Worm (Caenorhabditis elegans) whole organism, early embryonic: ENCODE data around the gene F55E10.4.

Source experiments
- B0310.2 ChIP-seq: sonication (generic microtip); optimal IDR thresholded peaks from 2 replicates; lab custom pipeline; 2016; ENCODE audit warnings: mild to moderate bottlenecking, missing genetic modification characterization, missing compliant biosample characterization
- F13C5.2 ChIP-seq: sonication (generic microtip); optimal IDR thresholded peaks from 2 replicates; lab custom pipeline; 2017; ENCODE audit warnings: mild to moderate bottlenecking, missing genetic modification characterization, inconsistent platforms, missing compliant biosample characterization
- aly-1 ChIP-seq: sonication (generic microtip); optimal IDR thresholded peaks from 2 replicates; lab custom pipeline; 2016; ENCODE audit warnings: missing genetic modification characterization, missing compliant biosample characterization
- ama-1 ChIP-seq: fragments of 150-350 bp; optimal IDR thresholded peaks from 2 replicates; lab custom pipeline; 2014
- ceh-13 ChIP-seq: fragments of 200-800 bp; sonication (Bioruptor generic); optimal IDR thresholded peaks from 2 replicates; lab custom pipeline; 2018; ENCODE audit warnings: mild to moderate bottlenecking, missing genetic modification characterization, missing compliant biosample characterization
- ceh-36 ChIP-seq: sonication (generic microtip); optimal IDR thresholded peaks from 2 replicates; lab custom pipeline; 2016; ENCODE audit warnings: missing genetic modification characterization, inconsistent platforms, missing compliant biosample characterization
- ets-7 ChIP-seq: sonication (generic microtip); optimal IDR thresholded peaks from 2 replicates; lab custom pipeline; 2016; ENCODE audit warnings: missing genotype, missing genetic modification characterization, missing compliant biosample characterization
- flt-1 ChIP-seq: fragments of 200-800 bp; sonication (Bioruptor generic); IDR thresholded peaks from 2 replicates; pipeline ENCODE4 v1.3.6; 2022; ENCODE audit warnings: missing genetic modification characterization, missing compliant biosample characterization
- hmbx-1 ChIP-seq: sonication (generic microtip); optimal IDR thresholded peaks from 2 replicates; lab custom pipeline; 2016; ENCODE audit warnings: mild to moderate bottlenecking, missing genetic modification characterization, missing compliant biosample characterization
- hmg-4 ChIP-seq: fragments of 200-800 bp; sonication (Bioruptor generic); optimal IDR thresholded peaks from 2 replicates; lab custom pipeline; 2018; ENCODE audit warnings: mild to moderate bottlenecking, missing genetic modification characterization, missing compliant biosample characterization
- hnd-1 ChIP-seq: sonication (generic microtip); optimal IDR thresholded peaks from 2 replicates; lab custom pipeline; 2016; ENCODE audit warnings: missing genetic modification characterization, missing compliant biosample characterization
- pes-1 ChIP-seq: fragments of 200-800 bp; sonication (Bioruptor generic); IDR thresholded peaks from 2 replicates; pipeline ENCODE4 v1.3.6; 2022; ENCODE audit warnings: missing genetic modification reagents, missing genetic modification characterization, missing compliant biosample characterization
- scrt-1 ChIP-seq: fragments of 200-800 bp; sonication (Bioruptor generic); IDR thresholded peaks from 2 replicates; pipeline ENCODE4 v1.3.6; 2022; ENCODE audit warnings: missing genetic modification characterization, missing compliant biosample characterization
- sea-1 ChIP-seq: fragments of 200-800 bp; sonication (Bioruptor generic); conservative IDR thresholded peaks from 2 replicates; pipeline ENCODE4 v1.3.6; 2022; ENCODE audit warnings: missing genetic modification characterization, missing compliant biosample characterization
- tbx-11 ChIP-seq: fragments of 200-800 bp; sonication (Bioruptor generic); IDR thresholded peaks from 2 replicates; pipeline ENCODE4 v1.3.6; 2022; ENCODE audit warnings: missing genetic modification characterization, missing compliant biosample characterization
- tbx-37 ChIP-seq: fragments of 200-800 bp; sonication (Bioruptor generic); conservative IDR thresholded peaks from 2 replicates; pipeline ENCODE4 v1.3.6; 2022; ENCODE audit warnings: missing genetic modification reagents, missing genetic modification characterization, missing compliant biosample characterization
- tra-4 ChIP-seq: sonication (generic microtip); optimal IDR thresholded peaks from 2 replicates; lab custom pipeline; 2017; ENCODE audit warnings: missing genetic modification characterization, missing compliant biosample characterization

Gene F55E10.4

DNA sequence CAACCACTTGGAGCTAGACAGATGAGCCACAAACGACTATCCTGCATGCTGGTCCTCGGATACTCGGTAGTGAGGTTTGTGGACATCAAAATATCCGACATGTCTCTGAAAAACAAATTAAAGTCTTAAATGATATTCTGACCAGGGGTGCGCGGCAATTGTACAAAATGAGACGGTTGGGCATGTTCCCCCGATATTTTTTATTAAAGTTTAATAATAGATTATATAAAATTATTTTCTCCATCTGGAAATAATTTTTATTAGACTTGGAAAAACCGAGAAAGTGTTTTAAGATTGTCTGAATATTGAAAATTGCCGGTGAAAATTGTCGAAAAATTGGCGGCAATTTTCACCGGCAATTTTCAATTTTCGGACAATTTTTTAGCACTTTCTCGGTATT is at the start of gene F55E10.4:
Gene F55E10.4, minus strand, starts transcription at position 101 of the 400 bp plus-strand sequence.
- TF ChIP-seq hmbx-1 (tag; lab: Kevin White, UChicago) (no peak), hnd-1 (tag; lab: Kevin White, UChicago) (no peak), aly-1 (tag; lab: Kevin White, UChicago) (no peak), tbx-11 (GFP tag; lab: Robert Waterston, UW) (no peak), tra-4 (tag; lab: Kevin White, UChicago) (no peak), flt-1 (no peak), sea-1 (GFP tag; lab: Robert Waterston, UW) (no peak), scrt-1 (GFP tag; lab: Robert Waterston, UW) (no peak), tbx-37 (GFP tag; lab: Robert Waterston, UW) (no peak), pes-1 (no peak), B0310.2 (no peak), F13C5.2 (tag; lab: Kevin White, UChicago) (no peak), ceh-13 (GFP tag; lab: Kevin White, UChicago) (no peak), hmg-4 (GFP tag; lab: Kevin White, UChicago) (no peak), ama-1 (lab: Kevin White, UChicago) (no peak), ceh-36 (tag; lab: Kevin White, UChicago) (no peak), ets-7 (no peak)

DNA sequence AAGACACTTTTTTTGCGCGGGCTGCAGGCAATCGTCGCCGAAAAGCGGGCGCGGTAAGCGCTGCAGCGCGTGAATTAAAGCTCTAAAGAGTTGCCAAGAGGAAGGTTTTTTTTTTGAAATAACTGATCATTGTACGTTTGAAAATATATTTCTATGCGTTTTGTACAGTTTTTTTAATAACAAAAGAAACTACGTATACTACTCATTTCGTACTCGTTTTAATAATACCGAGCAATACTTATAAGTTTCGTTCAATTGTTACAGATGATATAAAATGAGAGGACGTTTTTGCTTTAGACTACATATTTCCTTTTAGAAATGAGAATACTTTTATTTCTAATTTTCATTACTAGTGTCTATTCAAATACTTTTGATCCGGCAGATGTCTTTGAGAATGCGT is 44.2 kb upstream of the F55E10.4 start, which contains the start of gene nep-15:
Gene nep-15, plus strand, starts transcription at position 301 of the 400 bp plus-strand sequence.
- no peak for TF ChIP-seq pes-1
- no peak for TF ChIP-seq scrt-1 (GFP tag; lab: Robert Waterston, UW)
- TF ChIP-seq ama-1 (lab: Kevin White, UChicago): no peak
- no peak for TF ChIP-seq aly-1 (tag; lab: Kevin White, UChicago)
- TF ChIP-seq hmbx-1 (tag; lab: Kevin White, UChicago): no peak
- no peak for TF ChIP-seq F13C5.2 (tag; lab: Kevin White, UChicago)
- no peak for TF ChIP-seq ceh-36 (tag; lab: Kevin White, UChicago)
- no peak for TF ChIP-seq flt-1
- TF ChIP-seq hnd-1 (tag; lab: Kevin White, UChicago): no peak
- no peak for TF ChIP-seq tbx-11 (GFP tag; lab: Robert Waterston, UW)
- no peak for TF ChIP-seq ets-7
- TF ChIP-seq sea-1 (GFP tag; lab: Robert Waterston, UW): no peak
- TF ChIP-seq tra-4 (tag; lab: Kevin White, UChicago): no peak

DNA sequence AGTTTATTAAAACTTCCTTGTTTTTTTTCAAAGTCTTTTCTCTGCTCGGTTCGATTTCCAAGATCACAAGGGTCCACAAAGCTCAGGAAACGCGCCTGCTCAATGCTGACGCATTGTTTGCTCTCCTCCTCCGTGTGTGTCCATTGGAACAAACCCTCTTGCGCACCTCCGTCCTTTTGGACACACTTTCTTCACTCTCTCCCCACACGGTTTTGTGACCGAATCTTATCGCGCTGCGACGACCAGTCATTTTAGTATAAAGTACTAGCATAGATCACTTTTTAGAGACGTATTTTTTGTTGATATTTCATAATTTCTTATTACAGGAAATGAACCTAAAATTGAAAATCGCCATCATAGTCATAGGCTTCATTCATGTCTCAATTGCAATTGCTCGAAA is 40.5 kb upstream of the F55E10.4 start:
- TF ChIP-seq hnd-1 (tag; lab: Kevin White, UChicago): no peak
- TF ChIP-seq aly-1 (tag; lab: Kevin White, UChicago): peak; percentile 48
- no peak for TF ChIP-seq pes-1
- TF ChIP-seq ceh-13 (GFP tag; lab: Kevin White, UChicago): no peak
- no peak for TF ChIP-seq tra-4 (tag; lab: Kevin White, UChicago)
- TF ChIP-seq flt-1: peak; percentile 10; the same call in 1 of the 2 replicates
- no peak for TF ChIP-seq ets-7
- no peak for TF ChIP-seq tbx-11 (GFP tag; lab: Robert Waterston, UW)
- TF ChIP-seq hmg-4 (GFP tag; lab: Kevin White, UChicago): no peak
- TF ChIP-seq sea-1 (GFP tag; lab: Robert Waterston, UW): no peak
- no peak for TF ChIP-seq tbx-37 (GFP tag; lab: Robert Waterston, UW)
- TF ChIP-seq B0310.2: no peak
- no peak for TF ChIP-seq scrt-1 (GFP tag; lab: Robert Waterston, UW)
- peak; percentile 34 for TF ChIP-seq F13C5.2 (tag; lab: Kevin White, UChicago)

DNA sequence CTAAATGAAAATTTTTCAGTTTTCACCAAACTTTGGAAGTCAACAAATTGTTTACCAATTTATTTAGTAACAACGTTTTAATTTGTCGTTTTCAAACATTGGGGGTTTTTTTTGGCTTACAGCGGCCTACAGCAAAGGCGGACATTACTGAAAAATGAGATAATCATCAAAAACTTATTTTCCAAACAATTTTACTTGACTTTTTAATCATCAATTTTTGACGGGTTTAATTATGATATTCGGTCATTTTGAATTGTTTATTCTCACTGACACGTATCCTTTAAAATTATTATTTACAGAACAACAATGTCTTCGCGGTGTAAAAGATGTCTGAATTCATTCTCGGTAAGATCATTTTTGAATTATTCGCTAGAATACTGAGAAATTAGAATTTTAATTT is 39.9 kb upstream of the F55E10.4 start, which contains the start of gene F40B5.2:
Gene F40B5.2, plus strand, starts transcription at position 301 of the 400 bp plus-strand sequence.
- no peak for TF ChIP-seq flt-1
- TF ChIP-seq B0310.2: no peak

DNA sequence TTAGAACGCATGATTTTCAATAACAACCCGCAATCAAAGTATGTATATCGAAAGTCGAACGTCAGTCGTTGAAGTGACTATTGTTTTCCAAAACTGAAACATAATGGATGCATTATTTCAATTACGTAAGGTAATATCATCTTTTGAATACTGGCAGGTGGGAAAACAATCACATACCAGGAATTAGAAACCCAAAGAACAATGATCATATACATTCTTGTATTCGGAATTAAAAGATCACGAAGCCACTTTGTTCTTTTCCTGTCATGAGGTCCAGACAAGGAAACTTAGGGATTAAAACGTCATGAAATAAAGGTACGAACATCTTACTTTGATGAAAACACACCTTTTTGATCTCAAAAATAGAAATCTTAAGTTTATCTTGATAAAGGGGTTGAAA is 34.7 kb upstream of the F55E10.4 start:
- TF ChIP-seq ets-7: no peak
- TF ChIP-seq ama-1 (lab: Kevin White, UChicago): no peak
- TF ChIP-seq scrt-1 (GFP tag; lab: Robert Waterston, UW): no peak

DNA sequence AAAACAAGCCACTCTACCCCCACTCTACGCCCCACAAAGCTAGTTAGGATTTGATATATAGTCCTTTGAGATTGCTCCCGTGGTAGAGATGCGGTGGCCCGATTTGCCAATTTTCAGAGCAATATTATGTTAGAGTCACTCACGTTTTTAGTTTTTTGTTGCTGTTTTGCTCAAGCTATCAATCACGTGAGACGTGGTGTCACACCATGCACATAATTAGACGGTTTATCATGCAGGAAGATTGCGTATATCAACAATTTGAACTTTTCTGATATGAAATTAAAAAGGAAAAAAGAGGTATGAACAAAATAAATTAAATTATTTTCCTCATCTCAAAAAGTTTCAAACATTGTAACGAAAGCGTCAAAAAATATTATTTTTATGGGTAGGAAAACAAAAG is 28.6 kb upstream of the F55E10.4 start:
- TF ChIP-seq hmbx-1 (tag; lab: Kevin White, UChicago) (no peak), F13C5.2 (tag; lab: Kevin White, UChicago) (no peak), aly-1 (tag; lab: Kevin White, UChicago) (no peak), hnd-1 (tag; lab: Kevin White, UChicago) (no peak), tbx-11 (GFP tag; lab: Robert Waterston, UW) (no peak), tbx-37 (GFP tag; lab: Robert Waterston, UW) (no peak), flt-1 (no peak), tra-4 (tag; lab: Kevin White, UChicago) (no peak), sea-1 (GFP tag; lab: Robert Waterston, UW) (no peak), ets-7 (no peak)

DNA sequence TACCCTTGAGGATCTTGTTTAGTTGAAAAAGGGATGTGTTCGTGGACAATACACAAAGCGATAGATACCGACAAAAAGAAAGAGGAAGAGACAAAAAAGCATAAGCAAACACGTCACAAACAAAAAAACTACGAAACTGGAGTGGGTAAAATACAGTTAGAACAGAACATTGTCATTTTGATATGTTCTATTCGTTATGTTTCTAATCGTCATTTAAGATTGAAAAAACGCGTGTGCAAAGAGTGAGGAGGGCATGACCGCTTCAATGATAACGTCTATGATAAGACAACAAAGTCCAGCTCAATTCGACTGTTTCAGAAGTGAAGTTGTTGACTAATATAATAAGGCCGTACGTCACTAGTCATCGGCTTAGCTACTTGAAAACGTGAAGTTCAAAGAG is 27.6 kb upstream of the F55E10.4 start:
- no peak for TF ChIP-seq tbx-37 (GFP tag; lab: Robert Waterston, UW)
- no peak for TF ChIP-seq ceh-36 (tag; lab: Kevin White, UChicago)
- TF ChIP-seq sea-1 (GFP tag; lab: Robert Waterston, UW): no peak
- no peak for TF ChIP-seq flt-1
- TF ChIP-seq pes-1: no peak
- no peak for TF ChIP-seq B0310.2
- TF ChIP-seq tra-4 (tag; lab: Kevin White, UChicago): no peak
- no peak for TF ChIP-seq ama-1 (lab: Kevin White, UChicago)

DNA sequence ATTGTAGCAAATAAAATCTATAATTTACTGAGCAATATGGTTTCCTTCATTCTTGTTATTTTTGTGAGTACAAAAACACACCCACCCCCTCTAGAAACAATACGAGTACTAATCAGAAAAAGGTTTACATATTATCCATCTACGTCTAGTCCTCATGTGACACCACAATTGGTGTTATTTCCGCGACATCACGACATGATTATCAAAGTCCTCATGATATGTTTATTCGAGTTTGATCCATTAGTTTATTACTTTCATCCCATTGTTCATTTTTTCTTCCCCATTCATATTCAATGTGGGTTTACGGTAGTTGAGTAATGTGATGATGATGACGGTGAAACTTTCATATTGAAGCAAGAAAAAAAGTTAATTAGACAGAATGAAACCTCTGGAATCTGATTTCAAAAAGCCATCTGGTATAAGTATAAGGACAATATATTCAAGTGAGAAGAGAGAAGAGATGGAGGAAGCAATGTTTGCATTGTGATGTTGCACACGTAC is 26.6 kb upstream of the F55E10.4 start:
- TF ChIP-seq F13C5.2 (tag; lab: Kevin White, UChicago) (no peak), tbx-11 (GFP tag; lab: Robert Waterston, UW) (no peak), B0310.2 (no peak), sea-1 (GFP tag; lab: Robert Waterston, UW) (no peak), aly-1 (tag; lab: Kevin White, UChicago) (no peak), ceh-36 (tag; lab: Kevin White, UChicago) (no peak), ceh-13 (GFP tag; lab: Kevin White, UChicago) (no peak), hmg-4 (GFP tag; lab: Kevin White, UChicago) (no peak), ets-7 (no peak), hnd-1 (tag; lab: Kevin White, UChicago) (no peak), hmbx-1 (tag; lab: Kevin White, UChicago) (no peak), ama-1 (lab: Kevin White, UChicago) (no peak), pes-1 (no peak), scrt-1 (GFP tag; lab: Robert Waterston, UW) (no peak), flt-1 (no peak)
